Worm (Caenorhabditis elegans) whole organism, L4 larva: ENCODE measurements around the gene Y47D3B.3.

Source experiments
- D1046.2 ChIP-seq: fragments of 200-800 bp; sonication (Bioruptor generic); IDR thresholded peaks from 2 replicates; pipeline ENCODE4 v1.3.6; 2022; ENCODE audit warnings: missing genetic modification characterization, missing compliant biosample characterization
- F37D6.2 ChIP-seq: sonication (generic microtip); optimal IDR thresholded peaks from 2 replicates; lab custom pipeline; 2016; ENCODE audit warnings: mild to moderate bottlenecking, missing genetic modification characterization, missing compliant biosample characterization
- F49E8.2 ChIP-seq: sonication (generic microtip); optimal IDR thresholded peaks from 2 replicates; lab custom pipeline; 2016; ENCODE audit warnings: missing compliant biosample characterization, mild to moderate bottlenecking, missing genetic modification characterization, borderline replicate concordance
- aha-1 ChIP-seq: fragments of 150-350 bp; peaks from one replicate; lab custom pipeline; 2014; ENCODE audit warnings: missing biosample characterization, missing genetic modification characterization
- arid-1 ChIP-seq: fragments of 200-800 bp; sonication (Bioruptor generic); conservative IDR thresholded peaks from 2 replicates; pipeline ENCODE4 v1.3.6; 2022; ENCODE audit warnings: missing genetic modification reagents, missing genetic modification characterization, missing compliant biosample characterization
- ceh-32 ChIP-seq: sonication (generic microtip); optimal IDR thresholded peaks from 2 replicates; lab custom pipeline; 2016; ENCODE audit warnings: mild to moderate bottlenecking, missing genetic modification characterization, missing compliant biosample characterization; ENCODE audit not compliant: poor library complexity
- ceh-44 ChIP-seq: fragments of 200-800 bp; sonication (Bioruptor generic); IDR thresholded peaks from 2 replicates; pipeline ENCODE4 v1.3.6; 2022; ENCODE audit warnings: missing genetic modification reagents, missing genetic modification characterization, missing compliant biosample characterization
- ceh-62 ChIP-seq: sonication (generic microtip); optimal IDR thresholded peaks from 2 replicates; lab custom pipeline; 2017; ENCODE audit warnings: missing biosample characterization, missing genetic modification characterization
- dmd-6 ChIP-seq: fragments of 200-800 bp; sonication (Bioruptor generic); IDR thresholded peaks from 2 replicates; pipeline ENCODE4 v1.3.6; 2022; ENCODE audit warnings: missing genetic modification reagents, missing genetic modification characterization, missing compliant biosample characterization
- dve-1 ChIP-seq: sonication (generic microtip); optimal IDR thresholded peaks from 2 replicates; lab custom pipeline; 2017; ENCODE audit warnings: antibody characterized with exemption, mild to moderate bottlenecking, missing genetic modification characterization, missing compliant biosample characterization; ENCODE audit not compliant: insufficient read depth
- egl-43 ChIP-seq: fragments of 200-800 bp; sonication (Bioruptor generic); IDR thresholded peaks from 2 replicates; pipeline ENCODE4 v1.3.6; 2022; ENCODE audit warnings: missing genetic modification reagents, missing genetic modification characterization, missing compliant biosample characterization
- fkh-10 ChIP-seq: fragments of 150-350 bp; optimal IDR thresholded peaks from 2 replicates; lab custom pipeline; 2014; ENCODE audit warnings: missing biosample characterization, missing genetic modification reagents, missing genetic modification characterization
- fos-1 ChIP-seq: fragments of 150-350 bp; optimal IDR thresholded peaks from 2 replicates; lab custom pipeline; 2014; ENCODE audit warnings: missing biosample characterization, missing genetic modification characterization
- gei-8 ChIP-seq: fragments of 200-800 bp; sonication (Bioruptor generic); optimal IDR thresholded peaks from 2 replicates; lab custom pipeline; 2018; ENCODE audit warnings: mild to moderate bottlenecking, missing genetic modification characterization, missing compliant biosample characterization
- hif-1 ChIP-seq, 2 experiments: sonication (generic microtip); optimal IDR thresholded peaks; 2 replicates each; lab custom pipeline; 2016 to 2017; ENCODE audit warnings: missing compliant biosample characterization in 2 of 2, missing genetic modification characterization in 2 of 2, missing genetic modification reagents in 2 of 2, missing genotype in 2 of 2, mild to moderate bottlenecking in 1 of 2
- hlh-11 ChIP-seq: fragments of 200-800 bp; sonication (Bioruptor generic); optimal IDR thresholded peaks from 2 replicates; lab custom pipeline; 2018; ENCODE audit warnings: mild to moderate bottlenecking, missing genetic modification characterization, missing compliant biosample characterization
- lim-7 ChIP-seq: fragments of 200-800 bp; sonication (Bioruptor generic); IDR thresholded peaks from 2 replicates; pipeline ENCODE4 v1.3.6; 2022; ENCODE audit warnings: missing genetic modification characterization, missing compliant biosample characterization
- lin-1 ChIP-seq: fragments of 200-800 bp; sonication (Bioruptor generic); IDR thresholded peaks from 2 replicates; pipeline ENCODE4 v1.3.6; 2022; ENCODE audit warnings: missing genetic modification reagents, missing genetic modification characterization, missing compliant biosample characterization
- lin-13 ChIP-seq: fragments of 150-350 bp; optimal IDR thresholded peaks from 2 replicates; lab custom pipeline; 2014; ENCODE audit warnings: missing biosample characterization, missing genetic modification reagents, missing genetic modification characterization
- lin-29 ChIP-seq: fragments of 200-800 bp; sonication (Bioruptor generic); IDR thresholded peaks from 2 replicates; pipeline ENCODE4 v1.3.6; 2022; ENCODE audit warnings: missing genetic modification reagents, missing genetic modification characterization, missing compliant biosample characterization
- lin-38 ChIP-seq: fragments of 200-800 bp; sonication (Bioruptor generic); IDR thresholded peaks from 2 replicates; pipeline ENCODE4 v1.3.6; 2022; ENCODE audit warnings: missing genetic modification reagents, missing genetic modification characterization, missing compliant biosample characterization
- lir-3 ChIP-seq: sonication (generic microtip); optimal IDR thresholded peaks from 2 replicates; lab custom pipeline; 2016; ENCODE audit warnings: mild to moderate bottlenecking, missing genetic modification characterization, missing compliant biosample characterization
- lsy-2 ChIP-seq, 2 experiments: fragments of 150-350 bp in 1 of 2; sonication (generic microtip) in 1 of 2; optimal IDR thresholded peaks; 2 replicates each; lab custom pipeline; 2014 to 2017; ENCODE audit warnings: missing biosample characterization in 2 of 2, missing genetic modification characterization in 2 of 2
- mdt-29 ChIP-seq: fragments of 200-800 bp; sonication (Bioruptor generic); IDR thresholded peaks from 2 replicates; pipeline ENCODE4 v1.3.6; 2022; ENCODE audit warnings: missing genetic modification reagents, missing genetic modification characterization, missing compliant biosample characterization
- nhr-102 ChIP-seq: sonication (generic microtip); optimal IDR thresholded peaks from 2 replicates; lab custom pipeline; 2016; ENCODE audit warnings: mild to moderate bottlenecking, missing genetic modification characterization, moderate library complexity, missing compliant biosample characterization
- nhr-111 ChIP-seq: fragments of 200-800 bp; sonication (Bioruptor generic); optimal IDR thresholded peaks from 2 replicates; lab custom pipeline; 2018; ENCODE audit warnings: mild to moderate bottlenecking, missing genetic modification characterization, missing compliant biosample characterization
- nhr-28 ChIP-seq: fragments of 150-350 bp; optimal IDR thresholded peaks from 2 replicates; lab custom pipeline; 2014; ENCODE audit warnings: missing biosample characterization, missing genetic modification characterization
- nhr-6 ChIP-seq: fragments of 150-350 bp; optimal IDR thresholded peaks from 2 replicates; lab custom pipeline; 2014; ENCODE audit warnings: missing biosample characterization, missing genetic modification characterization
- pha-4 ChIP-seq, 2 experiments: fragments of 150-350 bp in 1 of 2; fragments of 200-800 bp in 1 of 2; sonication (Bioruptor generic) in 1 of 2; IDR thresholded peaks in 1 of 2; optimal IDR thresholded peaks in 1 of 2; 2 replicates each; pipeline versions ENCODE4 v1.3.6 to Lab custom; 2014 to 2022; ENCODE audit warnings: missing genetic modification characterization in 2 of 2, missing genetic modification reagents in 2 of 2, missing biosample characterization in 1 of 2, missing compliant biosample characterization in 1 of 2
- pqm-1 ChIP-seq: sonication (generic microtip); optimal IDR thresholded peaks from 2 replicates; lab custom pipeline; 2017; ENCODE audit warnings: missing biosample characterization, missing genetic modification characterization
- saeg-2 ChIP-seq: fragments of 200-800 bp; sonication (Bioruptor generic); IDR thresholded peaks from 2 replicates; pipeline ENCODE4 v1.3.6; 2022; ENCODE audit warnings: missing genetic modification reagents, missing genetic modification characterization, missing compliant biosample characterization
- sdz-12 ChIP-seq: fragments of 200-800 bp; sonication (Bioruptor generic); optimal IDR thresholded peaks from 2 replicates; lab custom pipeline; 2018; ENCODE audit warnings: mild to moderate bottlenecking, missing genetic modification characterization, missing compliant biosample characterization
- set-16 ChIP-seq: fragments of 200-800 bp; sonication (Bioruptor generic); IDR thresholded peaks from 2 replicates; pipeline ENCODE4 v1.3.6; 2022; ENCODE audit warnings: missing genetic modification reagents, missing genetic modification characterization, missing compliant biosample characterization
- snpc-4 ChIP-seq: fragments of 150-350 bp; optimal IDR thresholded peaks from 2 replicates; lab custom pipeline; 2014; ENCODE audit warnings: missing biosample characterization, missing genetic modification characterization
- zfp-2 ChIP-seq: sonication (generic microtip); optimal IDR thresholded peaks from 2 replicates; lab custom pipeline; 2016; ENCODE audit warnings: mild to moderate bottlenecking, missing genetic modification characterization, missing compliant biosample characterization
- zfp-3 ChIP-seq: fragments of 200-800 bp; sonication (Bioruptor generic); conservative IDR thresholded peaks from 2 replicates; pipeline ENCODE4 v1.3.6; 2022; ENCODE audit warnings: missing genetic modification reagents, missing genetic modification characterization, missing compliant biosample characterization
- zip-2 ChIP-seq: fragments of 150-350 bp; optimal IDR thresholded peaks from 2 replicates; lab custom pipeline; 2014; ENCODE audit warnings: missing biosample characterization, missing genetic modification characterization

The Y47D3B.3 gene

ce11 chrIII:11410378-11410777 lies 12.8 kb downstream of the Y47D3B.3 start, which contains the start of gene twk-31 (continued):
- no peak for TF ChIP-seq ceh-62 (tag; lab: Kevin White, UChicago)

- TF ChIP-seq F37D6.2 (tag; lab: Kevin White, UChicago) (no peak), sdz-12 (GFP tag; lab: Kevin White, UChicago) (no peak), lim-7 (GFP tag; lab: Robert Waterston, UW) (0 out of 2 replicates have a peak, but pooled peaks have one; percentile 20)
Measured at ce11 chrIII:11419551-11419950, 22.0 kb downstream of the Y47D3B.3 start.

DNA sequence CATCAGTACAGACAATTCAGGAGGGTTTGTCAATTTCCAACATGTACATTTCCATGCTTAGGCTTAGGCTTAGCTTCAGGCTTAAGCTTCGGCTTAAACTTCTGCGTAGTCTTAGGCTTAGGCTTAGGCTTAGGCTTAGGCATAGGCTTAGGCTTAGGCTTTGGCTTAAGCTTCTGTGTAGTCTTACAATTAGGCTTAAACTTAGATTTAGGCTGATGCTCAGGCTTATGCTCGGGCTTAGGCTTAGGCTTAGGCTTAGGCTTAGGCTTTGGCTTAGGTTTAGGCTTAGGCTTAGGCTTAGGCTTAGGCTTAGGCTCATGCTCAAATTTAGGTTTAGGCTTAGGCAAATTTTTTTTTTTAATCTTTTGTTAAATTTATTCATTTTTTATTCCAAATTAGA lies 27.2 kb downstream of the Y47D3B.3 start:
- TF ChIP-seq nhr-6: no peak
- TF ChIP-seq nhr-111 (GFP tag; lab: Kevin White, UChicago): no peak
- 0 out of 2 replicates have a peak, but pooled peaks have one; percentile 15 for TF ChIP-seq arid-1 (GFP tag; lab: Robert Waterston, UW)

- TF ChIP-seq ceh-32 (tag; lab: Kevin White, UChicago) (no peak), egl-43 (no peak), lin-29 (GFP tag; lab: Robert Waterston, UW) (no peak), gei-8 (GFP tag; lab: Kevin White, UChicago) (no peak), zfp-3 (GFP tag; lab: Robert Waterston, UW) (no peak), snpc-4 (tag; lab: Kevin White, UChicago) (no peak), F49E8.2 (no peak), mdt-29 (GFP tag; lab: Robert Waterston, UW) (no peak), zfp-2 (no peak), hif-1 (tag; optimal IDR thresholded peaks at IDR 0.05; lab: Kevin White, UChicago) (no peak), zip-2 (tag; lab: Kevin White, UChicago) (no peak)
Measured at ce11 chrIII:11426906-11427305, 29.3 kb downstream of the Y47D3B.3 start, which contains the start of gene idpc-1. TSS of gene idpc-1 (plus strand) at chrIII:11427206.

ce11 chrIII:11427548-11428152 lies 30.1 kb downstream of the Y47D3B.3 start:
- no peak for TF ChIP-seq nhr-28 (tag; lab: Kevin White, UChicago)
- TF ChIP-seq set-16 (GFP tag; lab: Robert Waterston, UW): peak; percentile 98
- no peak for TF ChIP-seq lsy-2 (tag; optimal IDR thresholded peaks at IDR 0.05; lab: Kevin White, UChicago)
- no peak for TF ChIP-seq fkh-10 (GFP tag; lab: Kevin White, UChicago)
- TF ChIP-seq pha-4 (GFP tag; IDR thresholded peaks at IDR 0.05; lab: Robert Waterston, UW): peak; percentile 6; the same call in 1 of the 2 replicates
- TF ChIP-seq pha-4 (tag; optimal IDR thresholded peaks at IDR 0.05; lab: Kevin White, UChicago): no peak
- TF ChIP-seq aha-1 (tag; lab: Kevin White, UChicago): peak; percentile 30
- 0 out of 2 replicates have a peak, but pooled peaks have one; percentile 13 for TF ChIP-seq arid-1 (GFP tag; lab: Robert Waterston, UW)
- TF ChIP-seq, all 104 proteins: peak for 4

DNA sequence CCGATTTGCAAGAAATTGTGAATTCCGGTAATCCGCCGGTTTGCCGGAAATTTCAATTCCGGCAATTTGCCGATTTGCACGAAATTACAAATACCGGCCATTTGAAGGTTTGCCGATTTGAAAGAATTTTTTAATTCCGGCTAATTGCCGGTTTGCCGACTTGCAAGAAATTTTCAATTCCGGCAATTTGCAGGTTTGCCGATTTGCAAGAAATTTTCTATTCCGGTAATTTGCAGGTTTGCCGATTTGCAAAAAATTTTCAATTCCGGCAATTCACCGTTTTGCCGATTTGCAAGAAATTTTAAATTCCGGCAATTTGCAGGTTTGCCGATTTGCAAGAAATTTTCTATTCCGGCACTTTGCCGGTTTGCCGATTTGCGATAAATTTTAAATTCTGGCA lies 37.3 kb downstream of the Y47D3B.3 start:
- TF ChIP-seq zfp-3 (GFP tag; lab: Robert Waterston, UW): 0 out of 2 replicates have a peak, but pooled peaks have one; percentile 37
- TF ChIP-seq lin-1 (GFP tag; lab: Robert Waterston, UW): 0 out of 2 replicates have a peak, but pooled peaks have one; percentile 8
- 0 out of 2 replicates have a peak, but pooled peaks have one; percentile 75 for TF ChIP-seq saeg-2 (GFP tag; lab: Robert Waterston, UW)
- TF ChIP-seq egl-43: 0 out of 2 replicates have a peak, but pooled peaks have one; percentile 32

- TF ChIP-seq lin-1 (GFP tag; lab: Robert Waterston, UW) (no peak), D1046.2 (no peak), zfp-3 (GFP tag; lab: Robert Waterston, UW) (no peak), pqm-1 (tag; lab: Kevin White, UChicago) (peak; percentile 77), nhr-102 (tag; lab: Kevin White, UChicago) (no peak), lin-38 (GFP tag; lab: Robert Waterston, UW) (peak; percentile 56), nhr-111 (GFP tag; lab: Kevin White, UChicago) (no peak), hlh-11 (tag; lab: Kevin White, UChicago) (peak; percentile 0), lin-13 (GFP tag; lab: Kevin White, UChicago) (no peak), lir-3 (no peak), ceh-44 (no peak), fos-1 (no peak), dve-1 (tag; lab: Kevin White, UChicago) (peak; percentile 19), F37D6.2 (tag; lab: Kevin White, UChicago) (no peak), dmd-6 (no peak)
Measured at ce11 chrIII:11442556-11442955, 45.0 kb downstream of the Y47D3B.3 start, which contains the start of gene sbp-1. TSS of gene sbp-1 (minus strand) at chrIII:11442566.
